Fruit fly (Drosophila melanogaster): ENCODE measurements around the gene CG8086.

DNA sequence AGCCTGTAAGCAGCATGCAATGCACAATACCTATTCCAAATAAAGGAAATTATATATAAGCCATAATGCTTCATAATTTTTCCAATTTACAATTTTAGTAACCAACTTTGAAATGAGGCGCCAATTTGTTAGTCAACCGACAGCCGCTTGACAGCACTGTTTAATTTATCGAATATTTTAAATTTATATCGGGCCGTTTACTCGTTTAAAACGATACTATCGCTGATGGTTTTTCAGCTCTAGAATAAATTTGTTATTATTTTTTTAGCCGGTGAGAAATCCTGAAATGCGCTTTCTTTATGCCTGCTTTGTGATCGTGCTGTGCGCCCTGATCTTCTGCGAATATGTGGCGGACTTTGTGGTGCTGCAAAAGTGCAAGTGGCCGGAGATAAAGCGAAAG, 58.5 kb downstream of the CG8086 start, which contains the start of gene PGAP5:
- no peak for TF ChIP-seq gem (tag; optimal IDR thresholded peaks at IDR 0.05)
- TF ChIP-seq CG9727 (GFP tag; optimal IDR thresholded peaks at IDR 0.05) = no peak
- TF ChIP-seq Gsc (GFP tag; IDR thresholded peaks at IDR 0.05) = no peak
- TF ChIP-seq cg (GFP tag; optimal IDR thresholded peaks at IDR 0.05) = no peak
- TF ChIP-seq schlank (tag; optimal IDR thresholded peaks at IDR 0.05) = no peak
- TF ChIP-seq Asciz (GFP tag; optimal IDR thresholded peaks at IDR 0.05) = no peak
- TF ChIP-seq lov (optimal IDR thresholded peaks at IDR 0.05) = no peak
- no peak for TF ChIP-seq lov (GFP tag; IDR thresholded peaks at IDR 0.05)
- no peak for TF ChIP-seq CrebB (tag; optimal IDR thresholded peaks at IDR 0.05)
- no peak for TF ChIP-seq pan (optimal IDR thresholded peaks at IDR 0.05)
- no peak for TF ChIP-seq pan (GFP tag; optimal IDR thresholded peaks at IDR 0.05 in 1 of 2, IDR thresholded peaks at IDR 0.05 in 1 of 2)

Data from whole organism, embryonic.